Worm (Caenorhabditis elegans) whole organism, L3 larva: ENCODE data around the gene rnh-1.2.

Source experiments
- ZK546.5 ChIP-seq: sonication (generic microtip); optimal IDR thresholded peaks from 2 replicates; lab custom pipeline; 2017; ENCODE audit warnings: missing biosample characterization, missing genetic modification characterization
- aly-2 ChIP-seq: fragments of 150-350 bp; optimal IDR thresholded peaks from 2 replicates; lab custom pipeline; 2014; ENCODE audit warnings: missing biosample characterization, missing genetic modification characterization
- ceh-9 ChIP-seq: sonication (generic microtip); optimal IDR thresholded peaks from 2 replicates; lab custom pipeline; 2018; ENCODE audit warnings: missing biosample characterization, missing genetic modification characterization
- elt-1 ChIP-seq: fragments of 150-350 bp; optimal IDR thresholded peaks from 2 replicates; lab custom pipeline; 2014; ENCODE audit warnings: missing biosample characterization, missing genetic modification characterization
- elt-2 ChIP-seq: sonication (generic microtip); optimal IDR thresholded peaks from 2 replicates; lab custom pipeline; 2016; ENCODE audit warnings: missing genetic modification reagents, mild to moderate bottlenecking, missing genetic modification characterization, missing compliant biosample characterization
- elt-3 ChIP-seq, 3 experiments: fragments of 150-350 bp in 1 of 3; sonication (generic microtip) in 2 of 3; optimal IDR thresholded peaks; 2 replicates in 2 of 3; 4 replicates in 1 of 3; lab custom pipeline; 2014 to 2017; ENCODE audit warnings: missing biosample characterization in 3 of 3, missing genetic modification characterization in 3 of 3
- eor-1 ChIP-seq, 2 experiments: fragments of 150-350 bp; optimal IDR thresholded peaks; 2 replicates each; lab custom pipeline; 2014 to 2018; ENCODE audit warnings: missing biosample characterization in 2 of 2, missing genetic modification characterization in 2 of 2
- fkh-2 ChIP-seq: fragments of 150-350 bp; optimal IDR thresholded peaks from 2 replicates; lab custom pipeline; 2014; ENCODE audit warnings: missing biosample characterization, missing genetic modification reagents, missing genetic modification characterization
- hmg-11 ChIP-seq: sonication (generic microtip); optimal IDR thresholded peaks from 2 replicates; lab custom pipeline; 2016; ENCODE audit warnings: missing genetic modification characterization, missing compliant biosample characterization
- lin-15B ChIP-seq: fragments of 150-350 bp; optimal IDR thresholded peaks from 2 replicates; lab custom pipeline; 2014; ENCODE audit warnings: missing biosample characterization, missing genetic modification characterization
- lin-39 ChIP-seq: fragments of 150-350 bp; optimal IDR thresholded peaks from 2 replicates; lab custom pipeline; 2018; ENCODE audit warnings: missing biosample characterization, missing genetic modification reagents, missing genetic modification characterization
- mdl-1 ChIP-seq: fragments of 150-350 bp; optimal IDR thresholded peaks from 2 replicates; lab custom pipeline; 2014; ENCODE audit warnings: missing biosample characterization, missing genetic modification characterization
- mml-1 ChIP-seq: fragments of 150-350 bp; sonication (generic microtip); optimal IDR thresholded peaks from 3 replicates; lab custom pipeline; 2014; ENCODE audit warnings: missing biosample characterization, missing genetic modification characterization
- nfya-1 ChIP-seq: sonication (generic microtip); optimal IDR thresholded peaks from 2 replicates; lab custom pipeline; 2017; ENCODE audit warnings: missing genetic modification characterization, mild to moderate bottlenecking, missing compliant biosample characterization, antibody characterized with exemption, moderate library complexity; ENCODE audit not compliant: insufficient read depth
- nhr-11 ChIP-seq: fragments of 150-350 bp; optimal IDR thresholded peaks from 2 replicates; lab custom pipeline; 2014; ENCODE audit warnings: missing biosample characterization, missing genetic modification characterization
- nhr-12 ChIP-seq: fragments of 150-350 bp; optimal IDR thresholded peaks from 2 replicates; lab custom pipeline; 2014; ENCODE audit warnings: missing biosample characterization, missing genetic modification characterization
- nhr-23 ChIP-seq: fragments of 150-350 bp; optimal IDR thresholded peaks from 2 replicates; lab custom pipeline; 2014; ENCODE audit warnings: missing biosample characterization, missing genetic modification reagents, missing genetic modification characterization
- nhr-237 ChIP-seq: fragments of 150-350 bp; optimal IDR thresholded peaks from 2 replicates; lab custom pipeline; 2014; ENCODE audit warnings: missing biosample characterization, missing genetic modification characterization
- nhr-25 ChIP-seq: sonication (generic microtip); optimal IDR thresholded peaks from 2 replicates; lab custom pipeline; 2017; ENCODE audit warnings: missing biosample characterization, missing genetic modification characterization
- nhr-28 ChIP-seq: fragments of 150-350 bp; optimal IDR thresholded peaks from 2 replicates; lab custom pipeline; 2014; ENCODE audit warnings: missing biosample characterization, missing genetic modification characterization
- nhr-43 ChIP-seq: sonication (generic microtip); optimal IDR thresholded peaks from 2 replicates; lab custom pipeline; 2016; ENCODE audit warnings: mild to moderate bottlenecking, missing genetic modification characterization, missing compliant biosample characterization; ENCODE audit not compliant: poor library complexity, severe bottlenecking
- nhr-76 ChIP-seq: fragments of 150-350 bp; sonication (generic microtip); optimal IDR thresholded peaks from 5 replicates; lab custom pipeline; 2014; ENCODE audit warnings: missing biosample characterization, missing genetic modification characterization
- nhr-77 ChIP-seq: fragments of 150-350 bp; optimal IDR thresholded peaks from 2 replicates; lab custom pipeline; 2014; ENCODE audit warnings: missing biosample characterization, missing genetic modification characterization
- pha-4 ChIP-seq: fragments of 150-350 bp; optimal IDR thresholded peaks from 2 replicates; lab custom pipeline; 2014; ENCODE audit warnings: missing biosample characterization, missing genetic modification reagents, missing genetic modification characterization
- pqm-1 ChIP-seq: fragments of 150-350 bp; optimal IDR thresholded peaks from 2 replicates; lab custom pipeline; 2017; ENCODE audit warnings: missing biosample characterization, missing genetic modification characterization, inconsistent platforms
- skn-1 ChIP-seq: fragments of 150-350 bp; optimal IDR thresholded peaks from 2 replicates; lab custom pipeline; 2014; ENCODE audit warnings: missing biosample characterization, missing genetic modification characterization
- tbx-2 ChIP-seq: sonication (generic microtip); optimal IDR thresholded peaks from 2 replicates; lab custom pipeline; 2016; ENCODE audit warnings: mild to moderate bottlenecking, missing genetic modification characterization, missing compliant biosample characterization
- unc-62 ChIP-seq: fragments of 150-350 bp; sonication (generic microtip); optimal IDR thresholded peaks from 4 replicates; lab custom pipeline; 2014; ENCODE audit warnings: missing biosample characterization, missing genetic modification reagents, missing genetic modification characterization
- zag-1 ChIP-seq: fragments of 150-350 bp; optimal IDR thresholded peaks from 2 replicates; lab custom pipeline; 2014; ENCODE audit warnings: missing biosample characterization, missing genetic modification characterization
- ztf-11 ChIP-seq: fragments of 150-350 bp; optimal IDR thresholded peaks from 2 replicates; lab custom pipeline; 2014; ENCODE audit warnings: missing biosample characterization, missing genetic modification characterization
- ztf-4 ChIP-seq: fragments of 150-350 bp; optimal IDR thresholded peaks from 2 replicates; lab custom pipeline; 2014; ENCODE audit warnings: missing biosample characterization, missing genetic modification characterization

Gene rnh-1.2

DNA sequence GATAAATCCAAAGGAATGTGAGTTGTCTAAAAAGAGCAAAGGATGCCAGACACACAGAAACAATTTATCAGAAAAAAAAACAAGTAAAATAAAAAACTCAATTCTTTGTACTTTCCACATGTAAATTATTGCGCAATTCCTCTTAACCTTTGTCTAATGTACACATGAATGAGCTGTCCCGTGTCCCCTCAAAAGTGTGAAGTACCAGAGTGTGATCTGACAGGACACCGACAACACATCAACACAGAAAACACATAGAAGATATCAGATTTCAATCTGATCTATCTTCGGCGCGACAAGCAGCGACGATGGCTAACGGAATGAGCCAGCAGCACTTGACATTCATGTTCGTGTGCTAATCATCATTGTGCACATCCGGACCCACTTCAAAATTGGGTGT, 13.3 kb downstream of the rnh-1.2 start:
- TF ChIP-seq eor-1 (tag; optimal IDR thresholded peaks at IDR 0.05; lab: Kevin White, UChicago) (no peak), ceh-9 (tag; lab: Kevin White, UChicago) (no peak), elt-2 (tag; lab: Kevin White, UChicago) (no peak), pqm-1 (tag; lab: Kevin White, UChicago) (no peak), lin-39 (no peak), elt-1 (tag; lab: Kevin White, UChicago) (no peak), unc-62 (GFP tag; lab: Kevin White, UChicago) (no peak)
- TF ChIP-seq, all 47 proteins: peak for 0

DNA sequence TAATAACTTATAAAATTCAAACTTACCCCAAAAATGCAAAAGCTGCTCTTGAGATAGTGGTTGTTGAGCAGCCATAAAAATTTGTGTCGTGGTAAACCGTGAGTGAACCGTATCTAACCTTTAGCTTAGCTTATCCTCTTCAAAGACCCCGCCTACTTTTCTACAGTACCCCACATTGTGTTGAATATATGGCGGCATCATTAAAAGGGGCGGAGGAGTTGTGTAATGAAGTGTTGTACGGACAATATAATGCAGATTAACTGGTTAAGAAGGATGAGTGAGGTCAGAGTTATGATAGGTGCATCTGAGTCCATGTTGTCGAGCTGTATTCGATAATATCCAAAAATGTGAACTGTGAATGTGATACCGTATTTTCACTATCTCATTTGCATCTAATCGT, 14.0 kb downstream of the rnh-1.2 start, which contains the start of gene eyg-1:
eyg-1 (minus strand) TSS at position 101 of the 400 bp plus-strand sequence.
- TF ChIP-seq lin-15B (tag; lab: Kevin White, UChicago) (no peak), elt-2 (tag; lab: Kevin White, UChicago) (no peak), mdl-1 (tag; lab: Kevin White, UChicago) (no peak), pqm-1 (tag; lab: Kevin White, UChicago) (no peak), nhr-43 (tag; lab: Kevin White, UChicago) (no peak), nhr-12 (tag; lab: Kevin White, UChicago) (no peak), hmg-11 (tag; lab: Kevin White, UChicago) (no peak)
- TF ChIP-seq, all 47 proteins: peak for 0

- no peak for TF ChIP-seq nhr-76
- no peak for TF ChIP-seq skn-1 (tag; lab: Kevin White, UChicago)
- TF ChIP-seq tbx-2 (tag; lab: Kevin White, UChicago) = no peak
- TF ChIP-seq ztf-4 = no peak
- TF ChIP-seq ZK546.5 = no peak
- no peak for TF ChIP-seq aly-2
- TF ChIP-seq mdl-1 (tag; lab: Kevin White, UChicago) = no peak
- no peak for TF ChIP-seq nhr-237 (tag; lab: Kevin White, UChicago)
- no peak for TF ChIP-seq ceh-9 (tag; lab: Kevin White, UChicago)
Observed at ce11 chrII:9826946-9827345, 14.9 kb downstream of the rnh-1.2 start.

ce11 chrII:9807519-9807972, 34.3 kb downstream of the rnh-1.2 start, which contains the start of gene cyp-13A8:
cyp-13A8 (minus strand) TSS chrII:9807569.
- TF ChIP-seq elt-3 (tag; optimal IDR thresholded peaks at IDR 0.05; lab: Kevin White, UChicago) = peak in 1 of 3 experiments; percentile 14
- TF ChIP-seq pqm-1 (tag; lab: Kevin White, UChicago) = peak; percentile 89
- TF ChIP-seq nhr-28 (tag; lab: Kevin White, UChicago) = no peak
- TF ChIP-seq elt-2 (tag; lab: Kevin White, UChicago) = peak; percentile 74

DNA sequence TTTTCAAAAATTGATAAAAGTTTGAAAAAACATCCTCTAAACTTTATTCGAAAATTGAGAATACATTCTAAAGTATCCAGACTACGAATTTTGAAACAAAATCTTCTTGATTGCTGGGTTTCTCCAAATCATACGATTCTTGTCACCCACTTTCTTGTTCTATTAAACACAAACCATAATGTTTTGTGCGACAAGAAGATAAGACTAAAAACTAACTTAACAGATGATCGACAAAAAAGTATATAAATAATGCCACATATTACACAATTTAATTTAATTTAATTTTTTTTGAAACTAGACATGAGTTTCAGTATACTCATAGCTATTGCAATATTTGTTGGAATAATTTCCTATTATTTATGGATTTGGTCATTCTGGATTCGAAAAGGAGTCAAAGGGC, 38.5 kb downstream of the rnh-1.2 start, which contains the start of gene cyp-13A7:
cyp-13A7 (plus strand) TSS at position 301 of the 400 bp plus-strand sequence.
- TF ChIP-seq nhr-25 (tag; lab: Kevin White, UChicago) (no peak), fkh-2 (no peak), elt-2 (tag; lab: Kevin White, UChicago) (no peak), nhr-43 (tag; lab: Kevin White, UChicago) (no peak), mdl-1 (tag; lab: Kevin White, UChicago) (no peak), nhr-77 (tag; lab: Kevin White, UChicago) (no peak), nhr-23 (tag; lab: Kevin White, UChicago) (no peak), ztf-4 (no peak), elt-3 (tag; optimal IDR thresholded peaks at IDR 0.05; lab: Kevin White, UChicago) (no peak), hmg-11 (tag; lab: Kevin White, UChicago) (no peak), elt-1 (tag; lab: Kevin White, UChicago) (no peak), mml-1 (tag; lab: Kevin White, UChicago) (no peak), nfya-1 (tag; lab: Kevin White, UChicago) (no peak), zag-1 (tag; lab: Kevin White, UChicago) (no peak), pha-4 (tag; lab: Kevin White, UChicago) (no peak), lin-39 (no peak), ceh-9 (tag; lab: Kevin White, UChicago) (no peak)

ce11 chrII:9802642-9803041, 39.2 kb downstream of the rnh-1.2 start, which contains the start of gene cyp-13A6:
cyp-13A6 (minus strand) TSS chrII:9802821.
- TF ChIP-seq pha-4 (tag; lab: Kevin White, UChicago) (peak; percentile 2), ZK546.5 (no peak), elt-2 (tag; lab: Kevin White, UChicago) (peak; percentile 26), nhr-11 (tag; lab: Kevin White, UChicago) (no peak), ztf-11 (no peak)
